Worm (Caenorhabditis elegans) whole organism, mixed stage, embryonic: ENCODE results near the gene ZC395.11.

Experiments used
- M03D4.4 ChIP-seq: sonication (generic microtip); optimal IDR thresholded peaks from 2 replicates; lab custom pipeline; 2017; ENCODE audit warnings: mild to moderate bottlenecking, missing genetic modification characterization, missing compliant biosample characterization
- bed-3 ChIP-seq: fragments of 200-800 bp; sonication (Bioruptor generic); optimal IDR thresholded peaks from 3 replicates; lab custom pipeline; 2018; ENCODE audit warnings: mild to moderate bottlenecking, missing genetic modification characterization, moderate library complexity, missing compliant biosample characterization
- blmp-1 ChIP-seq: fragments of 150-350 bp; optimal IDR thresholded peaks from 2 replicates; lab custom pipeline; 2014; ENCODE audit warnings: missing biosample characterization, missing genetic modification characterization
- ceh-39 ChIP-seq: fragments of 150-350 bp; optimal IDR thresholded peaks from 2 replicates; lab custom pipeline; 2014; ENCODE audit warnings: missing biosample characterization, missing genetic modification characterization
- ceh-83 ChIP-seq: fragments of 200-800 bp; sonication (Bioruptor generic); optimal IDR thresholded peaks from 2 replicates; lab custom pipeline; 2018; ENCODE audit warnings: mild to moderate bottlenecking, missing genetic modification characterization, missing compliant biosample characterization
- ces-1 ChIP-seq: fragments of 150-350 bp; optimal IDR thresholded peaks from 2 replicates; lab custom pipeline; 2014; ENCODE audit warnings: missing biosample characterization, missing genetic modification reagents, missing genetic modification characterization
- cnd-1 ChIP-seq: fragments of 200-800 bp; sonication (Bioruptor generic); optimal IDR thresholded peaks from 2 replicates; lab custom pipeline; 2018; ENCODE audit warnings: mild to moderate bottlenecking, missing genetic modification characterization, missing compliant biosample characterization
- elt-1 ChIP-seq: sonication (generic microtip); optimal IDR thresholded peaks from 2 replicates; lab custom pipeline; 2017; ENCODE audit warnings: missing genetic modification characterization, mild to moderate bottlenecking, missing compliant biosample characterization, antibody characterized with exemption, moderate library complexity, borderline replicate concordance; ENCODE audit not compliant: insufficient read depth
- elt-3 ChIP-seq: fragments of 150-350 bp; optimal IDR thresholded peaks from 2 replicates; lab custom pipeline; 2014; ENCODE audit warnings: missing biosample characterization, missing genetic modification characterization
- flh-1 ChIP-seq: fragments of 200-800 bp; sonication (Bioruptor generic); optimal IDR thresholded peaks from 2 replicates; lab custom pipeline; 2018; ENCODE audit warnings: mild to moderate bottlenecking, missing genetic modification characterization, moderate library complexity, missing compliant biosample characterization
- ham-2 ChIP-seq: fragments of 200-800 bp; sonication (Bioruptor generic); optimal IDR thresholded peaks from 2 replicates; lab custom pipeline; 2018; ENCODE audit warnings: mild to moderate bottlenecking, missing genetic modification characterization, missing compliant biosample characterization
- lin-32 ChIP-seq: fragments of 200-800 bp; sonication (Bioruptor generic); optimal IDR thresholded peaks from 2 replicates; lab custom pipeline; 2018; ENCODE audit warnings: mild to moderate bottlenecking, missing genetic modification characterization, missing compliant biosample characterization
- mep-1 ChIP-seq: fragments of 150-350 bp; optimal IDR thresholded peaks from 2 replicates; lab custom pipeline; 2017; ENCODE audit warnings: missing biosample characterization, missing genetic modification reagents, missing genetic modification characterization, inconsistent platforms
- mls-2 ChIP-seq: sonication (generic microtip); optimal IDR thresholded peaks from 2 replicates; lab custom pipeline; 2016; ENCODE audit warnings: mild to moderate bottlenecking, missing genetic modification characterization, moderate library complexity, missing compliant biosample characterization
- nhr-12 ChIP-seq: fragments of 150-350 bp; optimal IDR thresholded peaks from 2 replicates; lab custom pipeline; 2014; ENCODE audit warnings: missing biosample characterization, missing genetic modification characterization
- nhr-2 ChIP-seq: fragments of 150-350 bp; optimal IDR thresholded peaks from 2 replicates; lab custom pipeline; 2014; ENCODE audit warnings: missing biosample characterization, missing genetic modification characterization
- nhr-237 ChIP-seq: fragments of 150-350 bp; optimal IDR thresholded peaks from 2 replicates; lab custom pipeline; 2014; ENCODE audit warnings: missing biosample characterization, missing genetic modification characterization
- nhr-28 ChIP-seq: fragments of 150-350 bp; optimal IDR thresholded peaks from 2 replicates; lab custom pipeline; 2014; ENCODE audit warnings: missing biosample characterization, missing genetic modification characterization
- nhr-76 ChIP-seq: sonication (generic microtip); optimal IDR thresholded peaks from 2 replicates; lab custom pipeline; 2017; ENCODE audit warnings: missing biosample characterization, missing genetic modification characterization
- pha-4 ChIP-seq: fragments of 150-350 bp; optimal IDR thresholded peaks from 2 replicates; lab custom pipeline; 2018; ENCODE audit warnings: missing biosample characterization, missing genetic modification reagents, missing genetic modification characterization
- sptf-1 ChIP-seq: sonication (generic microtip); optimal IDR thresholded peaks from 2 replicates; lab custom pipeline; 2017; ENCODE audit warnings: mild to moderate bottlenecking, missing genetic modification characterization, moderate library complexity, missing compliant biosample characterization
- tbx-8 ChIP-seq: fragments of 200-800 bp; sonication (Bioruptor generic); optimal IDR thresholded peaks from 2 replicates; lab custom pipeline; 2018; ENCODE audit warnings: mild to moderate bottlenecking, missing genetic modification characterization, moderate library complexity, missing compliant biosample characterization
- unc-120 ChIP-seq: sonication (generic microtip); optimal IDR thresholded peaks from 2 replicates; lab custom pipeline; 2017; ENCODE audit warnings: missing genetic modification characterization, missing compliant biosample characterization; ENCODE audit not compliant: poor library complexity, severe bottlenecking
- unc-39 ChIP-seq: fragments of 150-350 bp; optimal IDR thresholded peaks from 2 replicates; lab custom pipeline; 2014; ENCODE audit warnings: missing biosample characterization, missing genetic modification characterization
- zip-8 ChIP-seq: fragments of 150-350 bp; optimal IDR thresholded peaks from 2 replicates; lab custom pipeline; 2014; ENCODE audit warnings: missing biosample characterization, missing genetic modification characterization
- ztf-11 ChIP-seq: fragments of 150-350 bp; optimal IDR thresholded peaks from 2 replicates; lab custom pipeline; 2014; ENCODE audit warnings: missing biosample characterization, missing genetic modification characterization

ZC395.11 gene

DNA sequence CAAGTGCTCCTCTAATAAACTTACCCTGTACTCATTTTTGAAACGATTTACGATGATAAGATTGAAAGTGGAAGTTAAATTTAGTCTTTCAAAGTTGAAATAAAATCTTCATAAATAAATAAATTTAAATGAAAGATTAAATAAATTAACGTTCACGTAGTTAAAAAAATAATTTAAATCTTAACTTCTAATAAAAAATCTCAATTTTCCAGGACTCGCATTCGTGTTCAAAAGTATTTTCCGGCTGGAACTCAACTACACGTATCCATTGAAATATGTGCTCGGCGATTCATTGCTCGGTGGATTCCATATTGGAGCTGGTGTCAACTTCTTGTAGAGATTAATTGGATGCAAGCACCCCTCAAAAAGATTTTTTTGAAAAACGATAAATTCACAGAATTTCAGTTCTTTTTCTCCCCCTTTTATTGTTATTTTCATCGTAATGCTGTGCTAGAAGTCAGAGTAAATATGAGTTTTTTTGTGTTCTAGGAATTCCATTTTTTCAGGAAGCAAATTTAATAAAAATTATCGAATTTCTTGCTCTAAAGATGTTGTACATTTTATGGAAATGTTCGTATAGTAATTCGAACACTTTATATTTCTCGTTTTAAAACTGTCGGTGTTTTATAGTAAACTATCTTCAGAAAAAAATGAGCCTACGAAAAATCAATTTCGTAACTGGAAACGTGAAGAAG lies 22.7 kb downstream of the ZC395.11 start, which contains the start of the genes C34E10.9 and hap-1:
Gene C34E10.9 (minus strand): TSS at position 101 of the 695 bp plus-strand sequence.
Gene hap-1 (plus strand): TSS at position 645 of the 695 bp plus-strand sequence.
- TF ChIP-seq nhr-2 (tag; lab: Kevin White, UChicago) (no peak), nhr-28 (tag; lab: Kevin White, UChicago) (no peak)

DNA sequence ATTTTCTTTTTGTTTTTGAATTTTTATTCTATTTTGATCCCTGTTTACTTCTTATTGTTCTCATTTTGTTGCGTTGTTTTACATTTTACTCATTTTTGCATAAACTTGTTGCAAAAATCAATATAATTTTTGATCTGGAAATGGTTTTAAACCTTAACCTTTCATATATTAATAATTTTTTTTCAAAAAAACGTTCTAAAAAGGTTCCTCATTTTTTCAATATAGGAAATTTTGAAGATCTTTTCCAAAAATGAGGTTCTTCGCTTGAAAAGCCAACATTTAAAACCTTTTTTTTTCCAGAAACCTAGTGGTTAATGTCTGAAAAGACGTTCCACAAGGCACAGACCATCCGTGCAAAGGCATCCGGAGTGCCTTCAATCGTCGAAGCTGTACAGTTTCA lies 25.7 kb downstream of the ZC395.11 start, which contains the start of gene gop-3:
Gene gop-3 (plus strand): TSS at position 301 of the 400 bp plus-strand sequence.
- TF ChIP-seq nhr-76 (tag; lab: Kevin White, UChicago) (no peak), unc-120 (tag; lab: Kevin White, UChicago) (no peak), bed-3 (no peak), unc-39 (tag; lab: Kevin White, UChicago) (no peak), lin-32 (GFP tag; lab: Kevin White, UChicago) (no peak), tbx-8 (no peak), nhr-237 (tag; lab: Kevin White, UChicago) (no peak), M03D4.4 (tag; lab: Kevin White, UChicago) (no peak), ham-2 (no peak), ztf-11 (tag; lab: Kevin White, UChicago) (no peak), ceh-39 (tag; lab: Kevin White, UChicago) (no peak)

DNA sequence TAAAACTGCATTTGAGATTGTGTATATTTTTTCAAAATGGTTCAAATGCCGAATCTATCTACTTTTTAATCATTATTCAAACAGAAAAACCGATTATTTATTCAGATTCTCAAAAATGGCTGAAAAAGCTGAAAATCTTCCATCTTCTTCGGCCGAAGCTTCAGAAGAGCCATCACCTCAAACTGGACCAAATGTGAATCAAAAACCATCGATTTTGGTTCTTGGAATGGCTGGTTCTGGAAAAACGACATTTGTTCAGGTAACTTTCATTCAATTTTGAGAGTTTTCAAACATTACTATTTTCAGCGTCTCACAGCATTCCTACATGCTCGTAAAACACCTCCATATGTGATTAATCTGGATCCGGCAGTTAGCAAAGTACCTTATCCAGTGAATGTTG lies 27.2 kb downstream of the ZC395.11 start, which contains the start of gene gop-2:
Gene gop-2 (plus strand): TSS at position 106 of the 400 bp plus-strand sequence.
- no peak for TF ChIP-seq blmp-1 (tag; lab: Kevin White, UChicago)
- TF ChIP-seq nhr-12 (tag; lab: Kevin White, UChicago): no peak
- TF ChIP-seq elt-1 (tag; lab: Kevin White, UChicago): no peak
- no peak for TF ChIP-seq pha-4
- no peak for TF ChIP-seq ceh-83
- no peak for TF ChIP-seq sptf-1 (tag; lab: Kevin White, UChicago)
- TF ChIP-seq M03D4.4 (tag; lab: Kevin White, UChicago): no peak
- no peak for TF ChIP-seq ztf-11 (tag; lab: Kevin White, UChicago)
- no peak for TF ChIP-seq nhr-237 (tag; lab: Kevin White, UChicago)
- no peak for TF ChIP-seq cnd-1 (tag; lab: Kevin White, UChicago)
- no peak for TF ChIP-seq mep-1 (tag; lab: Kevin White, UChicago)
- no peak for TF ChIP-seq ces-1
- no peak for TF ChIP-seq unc-120 (tag; lab: Kevin White, UChicago)

DNA sequence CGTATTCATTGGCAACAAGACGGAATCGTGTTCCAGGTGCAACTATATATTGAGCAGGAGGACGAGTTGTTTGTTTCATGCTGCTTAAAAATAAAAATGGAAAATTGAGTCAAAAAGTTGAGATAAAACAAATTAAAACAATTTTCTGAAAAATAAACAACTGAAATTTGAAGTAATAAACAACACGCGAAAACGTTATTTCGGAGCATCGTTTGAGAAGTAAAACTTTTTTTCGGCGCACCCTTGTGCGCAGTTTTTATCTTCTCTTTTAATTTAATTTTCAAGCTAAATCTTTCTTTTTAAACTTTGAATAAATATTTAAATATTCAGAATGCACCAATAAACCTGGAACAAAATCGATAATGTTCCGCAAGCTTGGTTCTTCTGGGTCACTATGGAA lies 32.0 kb downstream of the ZC395.11 start, which contains the start of the genes sumv-1 and gop-1:
Gene sumv-1 (minus strand): TSS at position 80 of the 400 bp plus-strand sequence.
Gene gop-1 (plus strand): TSS at position 331 of the 400 bp plus-strand sequence.
- peak; percentile 36 for TF ChIP-seq ces-1
- no peak for TF ChIP-seq elt-3
- no peak for TF ChIP-seq flh-1 (GFP tag; lab: Kevin White, UChicago)
- no peak for TF ChIP-seq zip-8 (tag; lab: Kevin White, UChicago)
- TF ChIP-seq ceh-83: no peak
- no peak for TF ChIP-seq unc-39 (tag; lab: Kevin White, UChicago)
- no peak for TF ChIP-seq ztf-11 (tag; lab: Kevin White, UChicago)
- TF ChIP-seq, all 35 proteins: peak for 1

DNA sequence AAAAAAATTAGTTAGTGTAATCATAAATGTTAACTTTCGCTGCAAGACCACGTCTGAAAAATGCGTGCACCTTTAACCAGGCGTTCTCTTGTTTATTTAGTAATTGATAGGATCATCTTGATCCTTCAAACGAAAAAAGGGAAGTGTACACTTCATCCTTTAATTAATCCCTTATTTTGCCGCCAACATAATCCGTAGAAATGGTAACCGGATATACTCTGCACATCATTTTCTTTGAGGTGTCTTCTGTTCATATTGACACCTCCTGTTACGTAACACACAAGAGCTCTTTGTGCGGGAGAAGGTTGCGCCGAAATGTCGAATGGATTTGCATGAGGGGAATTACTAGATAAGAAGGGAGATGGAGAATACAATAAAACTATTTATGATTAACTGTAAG lies 37.4 kb downstream of the ZC395.11 start:
- TF ChIP-seq mls-2 (tag; lab: Kevin White, UChicago): no peak
- TF ChIP-seq bed-3: no peak
- TF ChIP-seq lin-32 (GFP tag; lab: Kevin White, UChicago): no peak
- TF ChIP-seq zip-8 (tag; lab: Kevin White, UChicago): peak; percentile 14
- TF ChIP-seq ztf-11 (tag; lab: Kevin White, UChicago): no peak
- peak; percentile 81 for TF ChIP-seq nhr-2 (tag; lab: Kevin White, UChicago)

ce11 chrIII:5245067-5245466 lies 41.0 kb downstream of the ZC395.11 start:
- TF ChIP-seq ces-1: no peak
- TF ChIP-seq nhr-2 (tag; lab: Kevin White, UChicago): peak; percentile 92
- TF ChIP-seq, all 35 proteins: peak for 1
